Fruit fly (Drosophila melanogaster) whole organism, pupa: ENCODE data around the gene CG9667.

Experiments used
- CG10348 ChIP-seq: fragments of 200-800 bp; sonication (Bioruptor generic); IDR thresholded peaks from 2 replicates; pipeline ENCODE4 v1.3.6; 2022; ENCODE audit warnings: missing biosample characterization, missing genetic modification characterization
- CG12605 ChIP-seq: fragments of 200-800 bp; sonication (Bioruptor generic); IDR thresholded peaks from 2 replicates; pipeline ENCODE4 v1.3.6; 2022; ENCODE audit warnings: missing biosample characterization, missing genetic modification characterization
- CG13204 ChIP-seq: fragments of 200-800 bp; sonication (Bioruptor generic); optimal IDR thresholded peaks from 2 replicates; lab custom pipeline; 2018; ENCODE audit warnings: missing biosample characterization, mild to moderate bottlenecking, missing genetic modification characterization, moderate library complexity
- CG14655 ChIP-seq: fragments of 200-800 bp; sonication (Bioruptor generic); optimal IDR thresholded peaks from 3 replicates; lab custom pipeline; 2017; ENCODE audit warnings: mild to moderate bottlenecking, missing biosample characterization, missing genetic modification reagents, missing genetic modification characterization
- CG15710 ChIP-seq: fragments of 200-800 bp; sonication (Bioruptor generic); optimal IDR thresholded peaks from 2 replicates; lab custom pipeline; 2018; ENCODE audit warnings: missing biosample characterization, mild to moderate bottlenecking, missing genetic modification characterization, moderate library complexity
- CG17806 ChIP-seq: fragments of 200-800 bp; sonication (Bioruptor generic); optimal IDR thresholded peaks from 2 replicates; lab custom pipeline; 2018; ENCODE audit warnings: missing biosample characterization, mild to moderate bottlenecking, missing genetic modification characterization, moderate library complexity
- CG32121 ChIP-seq: fragments of 200-800 bp; sonication (Bioruptor generic); IDR thresholded peaks from 2 replicates; pipeline ENCODE4 v1.3.6; 2022; ENCODE audit warnings: missing biosample characterization, missing genetic modification characterization
- CG34367 ChIP-seq: fragments of 200-800 bp; sonication (Bioruptor generic); optimal IDR thresholded peaks from 2 replicates; lab custom pipeline; 2018; ENCODE audit warnings: missing biosample characterization, mild to moderate bottlenecking, missing genetic modification characterization
- CG4496 ChIP-seq: fragments of 200-800 bp; sonication (Bioruptor generic); IDR thresholded peaks from 3 replicates; pipeline ENCODE4 v1.3.6; 2022; ENCODE audit warnings: missing biosample characterization, missing genetic modification characterization
- CG8159 ChIP-seq: fragments of 200-800 bp; sonication (Bioruptor generic); optimal IDR thresholded peaks from 3 replicates; lab custom pipeline; 2018; ENCODE audit warnings: missing biosample characterization, mild to moderate bottlenecking, missing genetic modification characterization, moderate library complexity
- CG8301 ChIP-seq: fragments of 200-800 bp; sonication (Bioruptor generic); optimal IDR thresholded peaks from 2 replicates; lab custom pipeline; 2018; ENCODE audit warnings: missing biosample characterization, mild to moderate bottlenecking, missing genetic modification characterization
- CG9948 ChIP-seq: fragments of 200-800 bp; sonication (Bioruptor generic); optimal IDR thresholded peaks from 2 replicates; lab custom pipeline; 2018; ENCODE audit warnings: missing biosample characterization, mild to moderate bottlenecking, missing genetic modification characterization, moderate library complexity
- D1 ChIP-seq: fragments of 200-800 bp; sonication (Bioruptor generic); optimal IDR thresholded peaks from 2 replicates; lab custom pipeline; 2018; ENCODE audit warnings: missing biosample characterization, mild to moderate bottlenecking, missing genetic modification characterization, moderate library complexity
- EcR ChIP-seq: fragments of 200-800 bp; sonication (Bioruptor generic); optimal IDR thresholded peaks from 3 replicates; lab custom pipeline; 2019; ENCODE audit warnings: missing biosample characterization, missing genetic modification characterization, mild to moderate bottlenecking, moderate library complexity, missing genetic modification reagents
- Ets98B ChIP-seq: fragments of 200-800 bp; sonication (Bioruptor generic); IDR thresholded peaks from 2 replicates; pipeline ENCODE4 v1.3.6; 2022; ENCODE audit warnings: missing biosample characterization, missing genetic modification characterization
- Pif1A ChIP-seq: fragments of 200-800 bp; sonication (Bioruptor generic); optimal IDR thresholded peaks from 3 replicates; lab custom pipeline; 2016; ENCODE audit warnings: missing biosample characterization, missing genetic modification characterization
- Pif1B ChIP-seq: fragments of 200-800 bp; sonication (Bioruptor generic); optimal IDR thresholded peaks from 3 replicates; lab custom pipeline; 2016; ENCODE audit warnings: missing biosample characterization, missing genetic modification characterization
- Snoo ChIP-seq: fragments of 200-800 bp; sonication (Bioruptor generic); optimal IDR thresholded peaks from 3 replicates; lab custom pipeline; 2017; ENCODE audit warnings: missing biosample characterization, mild to moderate bottlenecking, missing genetic modification characterization, inconsistent platforms
- fd96Ca ChIP-seq: fragments of 200-800 bp; sonication (Bioruptor generic); IDR thresholded peaks from 3 replicates; pipeline ENCODE4 v1.3.6; 2022; ENCODE audit warnings: missing biosample characterization, missing genetic modification characterization
- gl ChIP-seq: fragments of 200-800 bp; sonication (Bioruptor generic); optimal IDR thresholded peaks from 2 replicates; lab custom pipeline; 2018; ENCODE audit warnings: missing biosample characterization, mild to moderate bottlenecking, missing genetic modification characterization
- rn ChIP-seq: fragments of 200-800 bp; sonication (Bioruptor generic); IDR thresholded peaks from 2 replicates; pipeline ENCODE4 v1.3.6; 2022; ENCODE audit warnings: missing biosample characterization, missing genetic modification characterization

The CG9667 gene

dm6 chr3R:8118781-8119456 is 7.2 kb downstream of the CG9667 start:
- TF ChIP-seq CG8159 (tag; lab: Kevin White, UChicago) (no peak), CG12605 (GFP tag; lab: Robert Waterston, UW) (no peak), Ets98B (GFP tag; lab: Robert Waterston, UW) (no peak), CG8301 (tag; lab: Kevin White, UChicago) (no peak), CG13204 (GFP tag; lab: Kevin White, UChicago) (no peak), CG9948 (no peak), CG17806 (tag; lab: Kevin White, UChicago) (no peak), CG34367 (tag; lab: Kevin White, UChicago) (no peak), Snoo (tag; lab: Kevin White, UChicago) (no peak), CG10348 (GFP tag; lab: Robert Waterston, UW) (no peak), CG14655 (no peak), gl (tag; lab: Kevin White, UChicago) (no peak), CG15710 (tag; lab: Kevin White, UChicago) (no peak), Pif1A (GFP tag; lab: Kevin White, UChicago) (no peak), rn (GFP tag; lab: Robert Waterston, UW) (no peak)

- TF ChIP-seq CG12605 (GFP tag; lab: Robert Waterston, UW) (no peak), EcR (GFP tag; lab: Kevin White, UChicago) (peak; percentile 61), CG9948 (no peak)
- TF ChIP-seq, all 21 proteins: peak for 1
Observed at dm6 chr3R:8118062-8118461, 8.1 kb downstream of the CG9667 start.

- TF ChIP-seq Snoo (tag; lab: Kevin White, UChicago) (peak; percentile 33), gl (tag; lab: Kevin White, UChicago) (no peak), CG8159 (tag; lab: Kevin White, UChicago) (peak; percentile 18), EcR (GFP tag; lab: Kevin White, UChicago) (peak; percentile 65)
- TF ChIP-seq, all 21 proteins: peak for 3
Observed at dm6 chr3R:8115951-8116611, 10.1 kb downstream of the CG9667 start.

- TF ChIP-seq EcR (GFP tag; lab: Kevin White, UChicago) (no peak), CG13204 (GFP tag; lab: Kevin White, UChicago) (no peak), CG9948 (no peak), Pif1B (GFP tag; lab: Kevin White, UChicago) (no peak), Snoo (tag; lab: Kevin White, UChicago) (no peak), CG15710 (tag; lab: Kevin White, UChicago) (no peak), CG34367 (tag; lab: Kevin White, UChicago) (no peak), CG8159 (tag; lab: Kevin White, UChicago) (no peak), CG8301 (tag; lab: Kevin White, UChicago) (no peak), Pif1A (GFP tag; lab: Kevin White, UChicago) (no peak)
Observed at dm6 chr3R:8115205-8115604, 11.0 kb downstream of the CG9667 start.

dm6 chr3R:8113833-8114673 is 12.1 kb downstream of the CG9667 start:
- peak; percentile 66 for TF ChIP-seq CG32121
- peak; percentile 42; the same call in 1 of the 2 replicates for TF ChIP-seq rn (GFP tag; lab: Robert Waterston, UW)
- TF ChIP-seq CG9948, result peak; percentile 89
- peak; percentile 81 for TF ChIP-seq D1 (tag; lab: Kevin White, UChicago)
- peak; percentile 81 for TF ChIP-seq Ets98B (GFP tag; lab: Robert Waterston, UW)
- peak; percentile 93 for TF ChIP-seq CG15710 (tag; lab: Kevin White, UChicago)
- TF ChIP-seq CG13204 (GFP tag; lab: Kevin White, UChicago), result peak; percentile 81
- peak; percentile 80 for TF ChIP-seq CG14655
- peak; percentile 91 for TF ChIP-seq Pif1A (GFP tag; lab: Kevin White, UChicago)
- TF ChIP-seq CG8159 (tag; lab: Kevin White, UChicago), result peak; percentile 94
- peak; percentile 76 for TF ChIP-seq fd96Ca
- TF ChIP-seq Snoo (tag; lab: Kevin White, UChicago), result peak; percentile 92
- peak; percentile 90 for TF ChIP-seq Pif1B (GFP tag; lab: Kevin White, UChicago)
- peak; percentile 82 for TF ChIP-seq CG12605 (GFP tag; lab: Robert Waterston, UW)
- TF ChIP-seq CG10348 (GFP tag; lab: Robert Waterston, UW), result no peak
- TF ChIP-seq gl (tag; lab: Kevin White, UChicago), result peak; percentile 80
- peak; percentile 89 for TF ChIP-seq CG34367 (tag; lab: Kevin White, UChicago)
- peak; percentile 60 for TF ChIP-seq EcR (GFP tag; lab: Kevin White, UChicago)
- peak; percentile 92 for TF ChIP-seq CG17806 (tag; lab: Kevin White, UChicago)
- peak; percentile 78 for TF ChIP-seq CG8301 (tag; lab: Kevin White, UChicago)
- peak; percentile 94 for TF ChIP-seq CG4496 (GFP tag; lab: Robert Waterston, UW)
- TF ChIP-seq, all 21 proteins: peak for 20
